Worm (Caenorhabditis elegans): ENCODE results near the gene flp-19.

Gene flp-19

DNA sequence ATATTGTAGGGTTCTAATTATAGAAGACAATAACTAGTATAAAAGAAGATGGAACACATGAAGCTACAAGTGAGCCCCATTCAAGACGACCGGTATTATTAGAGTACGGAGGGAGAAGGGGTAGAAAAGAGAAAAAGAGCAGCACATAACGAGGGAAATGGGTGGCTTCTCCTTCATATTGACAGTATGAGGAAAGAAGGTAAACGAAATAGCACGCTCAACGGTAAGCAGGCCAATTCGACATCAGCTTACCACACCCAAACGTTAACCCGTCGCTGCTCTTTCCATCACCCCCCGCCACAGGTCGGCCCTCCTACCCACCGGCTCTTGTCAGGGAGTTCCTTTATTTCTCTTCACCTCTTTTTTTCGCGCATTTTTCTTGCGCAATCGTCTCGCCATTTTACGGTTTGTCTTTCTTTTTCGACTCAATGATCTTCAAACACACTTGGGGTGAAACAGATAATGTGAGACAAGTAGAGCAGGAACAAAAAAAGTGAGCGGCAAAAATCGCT lies 14.2 kb downstream of the flp-19 start:
- no peak for TF ChIP-seq sea-1 (GFP tag; conservative IDR thresholded peaks at IDR 0.05)
- TF ChIP-seq ceh-36 (tag; optimal IDR thresholded peaks at IDR 0.05) = no peak
- TF ChIP-seq pes-1 (GFP tag; IDR thresholded peaks at IDR 0.05) = no peak
- TF ChIP-seq ceh-13 (GFP tag; optimal IDR thresholded peaks at IDR 0.05) = no peak
- TF ChIP-seq aly-1 (tag; optimal IDR thresholded peaks at IDR 0.05) = no peak
- TF ChIP-seq hmbx-1 (tag; optimal IDR thresholded peaks at IDR 0.05) = no peak
- no peak for TF ChIP-seq tbx-11 (GFP tag; IDR thresholded peaks at IDR 0.05)
- TF ChIP-seq scrt-1 (GFP tag; IDR thresholded peaks at IDR 0.05) = no peak
- no peak for TF ChIP-seq flt-1 (GFP tag; IDR thresholded peaks at IDR 0.05)
- no peak for TF ChIP-seq hnd-1 (tag; optimal IDR thresholded peaks at IDR 0.05)
- no peak for TF ChIP-seq tra-4 (tag; optimal IDR thresholded peaks at IDR 0.05)
- TF ChIP-seq hmg-4 (GFP tag; optimal IDR thresholded peaks at IDR 0.05) = no peak

DNA sequence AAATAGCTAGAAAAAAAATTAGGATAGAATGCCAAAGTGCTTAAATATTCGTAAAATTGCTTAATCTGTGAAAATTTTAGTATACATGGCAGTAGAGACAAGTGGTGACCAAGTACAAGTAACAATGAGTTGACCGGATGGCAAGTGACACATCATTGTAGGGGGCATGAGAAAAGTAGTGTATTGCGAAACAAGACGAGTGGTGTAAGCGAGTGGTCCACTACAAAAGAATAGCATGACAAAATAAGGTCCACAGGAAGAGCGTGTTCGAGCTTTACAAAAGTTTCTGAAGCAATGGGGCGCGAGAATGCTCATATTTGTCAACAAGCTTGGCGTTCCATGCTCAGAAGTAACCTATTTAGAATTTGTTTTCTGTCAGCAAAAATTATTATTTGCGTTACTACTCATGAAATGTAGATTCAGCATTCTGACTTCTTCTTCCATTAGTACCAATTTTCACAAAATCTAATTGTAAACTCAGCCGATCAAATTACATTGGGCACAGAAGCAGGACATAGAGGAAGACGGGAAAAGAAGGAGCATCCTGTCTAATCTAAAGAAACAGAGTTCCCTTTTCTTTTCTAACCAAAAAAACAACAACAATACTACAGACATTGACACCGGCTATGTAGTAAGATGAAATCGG lies 15.2 kb downstream of the flp-19 start:
- TF ChIP-seq aly-1 (tag; optimal IDR thresholded peaks at IDR 0.05) (no peak), pes-1 (GFP tag; IDR thresholded peaks at IDR 0.05) (no peak), ceh-13 (GFP tag; optimal IDR thresholded peaks at IDR 0.05) (no peak), hmbx-1 (tag; optimal IDR thresholded peaks at IDR 0.05) (no peak), tbx-37 (GFP tag; conservative IDR thresholded peaks at IDR 0.05) (no peak), F13C5.2 (tag; optimal IDR thresholded peaks at IDR 0.05) (no peak), sea-1 (GFP tag; conservative IDR thresholded peaks at IDR 0.05) (no peak), tra-4 (tag; optimal IDR thresholded peaks at IDR 0.05) (no peak), flt-1 (GFP tag; IDR thresholded peaks at IDR 0.05) (no peak), hmg-4 (GFP tag; optimal IDR thresholded peaks at IDR 0.05) (no peak), tbx-11 (GFP tag; IDR thresholded peaks at IDR 0.05) (no peak), ets-7 (tag; optimal IDR thresholded peaks at IDR 0.05) (no peak), ceh-36 (tag; optimal IDR thresholded peaks at IDR 0.05) (no peak), scrt-1 (GFP tag; IDR thresholded peaks at IDR 0.05) (no peak), ama-1 (optimal IDR thresholded peaks at IDR 0.05) (no peak), hnd-1 (tag; optimal IDR thresholded peaks at IDR 0.05) (no peak), B0310.2 (tag; optimal IDR thresholded peaks at IDR 0.05) (no peak)

- TF ChIP-seq ama-1 (optimal IDR thresholded peaks at IDR 0.05) = no peak
- TF ChIP-seq hmg-4 (GFP tag; optimal IDR thresholded peaks at IDR 0.05) = no peak
- no peak for TF ChIP-seq flt-1 (GFP tag; IDR thresholded peaks at IDR 0.05)
- no peak for TF ChIP-seq hnd-1 (tag; optimal IDR thresholded peaks at IDR 0.05)
- no peak for TF ChIP-seq ceh-13 (GFP tag; optimal IDR thresholded peaks at IDR 0.05)
- no peak for TF ChIP-seq pes-1 (GFP tag; IDR thresholded peaks at IDR 0.05)
- no peak for TF ChIP-seq F13C5.2 (tag; optimal IDR thresholded peaks at IDR 0.05)
Measured at ce11 chrX:10622607-10623006, 18.1 kb downstream of the flp-19 start.

- TF ChIP-seq F13C5.2 (tag; optimal IDR thresholded peaks at IDR 0.05) (peak; percentile 50), hmg-4 (GFP tag; optimal IDR thresholded peaks at IDR 0.05) (peak; percentile 69), scrt-1 (GFP tag; IDR thresholded peaks at IDR 0.05) (no peak), ceh-36 (tag; optimal IDR thresholded peaks at IDR 0.05) (peak; percentile 15)
Measured at ce11 chrX:10623119-10623518, 18.6 kb downstream of the flp-19 start.

ce11 chrX:10624157-10624623 lies 19.7 kb downstream of the flp-19 start, which contains the start of gene abl-1:
abl-1 (minus strand) TSS chrX:10624207.
- TF ChIP-seq tra-4 (tag; optimal IDR thresholded peaks at IDR 0.05) (no peak), hmg-4 (GFP tag; optimal IDR thresholded peaks at IDR 0.05) (no peak), ama-1 (optimal IDR thresholded peaks at IDR 0.05) (no peak), hmbx-1 (tag; optimal IDR thresholded peaks at IDR 0.05) (no peak), scrt-1 (GFP tag; IDR thresholded peaks at IDR 0.05) (no peak), F13C5.2 (tag; optimal IDR thresholded peaks at IDR 0.05) (peak; percentile 15)

DNA sequence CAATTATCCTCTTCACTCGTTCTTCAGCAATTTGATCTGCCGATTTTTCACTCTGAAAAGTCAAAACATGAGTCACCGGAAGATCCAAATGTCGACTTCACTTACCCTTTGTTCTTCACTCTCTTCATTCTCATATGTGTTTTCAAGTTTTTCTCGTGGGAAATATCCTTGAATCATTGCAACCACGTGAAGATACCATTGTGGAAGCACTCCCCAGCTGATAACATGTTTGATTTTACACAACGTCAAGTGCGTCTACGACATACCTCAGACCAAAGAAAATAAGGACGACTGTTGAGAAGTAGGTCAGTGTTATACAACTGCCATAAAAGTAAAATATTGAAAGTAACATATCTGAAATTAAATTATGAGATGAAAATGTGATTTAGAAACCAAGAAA lies 24.0 kb downstream of the flp-19 start, which contains the start of gene M79.2:
Gene M79.2, minus strand, starts transcription at position 354 of the 400 bp plus-strand sequence.
- TF ChIP-seq B0310.2 (tag; optimal IDR thresholded peaks at IDR 0.05) = no peak
- TF ChIP-seq ama-1 (optimal IDR thresholded peaks at IDR 0.05) = no peak
- TF ChIP-seq ets-7 (tag; optimal IDR thresholded peaks at IDR 0.05) = no peak
- TF ChIP-seq tra-4 (tag; optimal IDR thresholded peaks at IDR 0.05) = no peak
- TF ChIP-seq aly-1 (tag; optimal IDR thresholded peaks at IDR 0.05) = no peak
- TF ChIP-seq hmbx-1 (tag; optimal IDR thresholded peaks at IDR 0.05) = no peak
- no peak for TF ChIP-seq tbx-11 (GFP tag; IDR thresholded peaks at IDR 0.05)
- no peak for TF ChIP-seq sea-1 (GFP tag; conservative IDR thresholded peaks at IDR 0.05)
- TF ChIP-seq scrt-1 (GFP tag; IDR thresholded peaks at IDR 0.05) = no peak
- no peak for TF ChIP-seq flt-1 (GFP tag; IDR thresholded peaks at IDR 0.05)
- TF ChIP-seq hmg-4 (GFP tag; optimal IDR thresholded peaks at IDR 0.05) = no peak

- TF ChIP-seq ceh-13 (GFP tag; optimal IDR thresholded peaks at IDR 0.05) (no peak), ets-7 (tag; optimal IDR thresholded peaks at IDR 0.05) (no peak), ceh-36 (tag; optimal IDR thresholded peaks at IDR 0.05) (no peak), tbx-11 (GFP tag; IDR thresholded peaks at IDR 0.05) (no peak), tbx-37 (GFP tag; conservative IDR thresholded peaks at IDR 0.05) (no peak), B0310.2 (tag; optimal IDR thresholded peaks at IDR 0.05) (no peak), hmg-4 (GFP tag; optimal IDR thresholded peaks at IDR 0.05) (no peak), hmbx-1 (tag; optimal IDR thresholded peaks at IDR 0.05) (no peak), tra-4 (tag; optimal IDR thresholded peaks at IDR 0.05) (no peak), scrt-1 (GFP tag; IDR thresholded peaks at IDR 0.05) (no peak), flt-1 (GFP tag; IDR thresholded peaks at IDR 0.05) (no peak), hnd-1 (tag; optimal IDR thresholded peaks at IDR 0.05) (no peak)
Measured at ce11 chrX:10629117-10629516, 24.6 kb downstream of the flp-19 start.
